Fruit fly (Drosophila melanogaster) whole organism, prepupa: ENCODE measurements around the gene CG42266.

Experiments
- CG6792 ChIP-seq: fragments of 200-800 bp; sonication (Bioruptor generic); optimal IDR thresholded peaks from 3 replicates; lab custom pipeline; 2016; ENCODE audit warnings: missing biosample characterization, missing genetic modification characterization
- Gug ChIP-seq: fragments of 200-800 bp; sonication (Bioruptor generic); IDR thresholded peaks from 2 replicates; pipeline ENCODE4 v1.3.6; 2022; ENCODE audit warnings: missing biosample characterization, missing genetic modification characterization
- Met ChIP-seq: fragments of 200-800 bp; sonication (Bioruptor generic); optimal IDR thresholded peaks from 3 replicates; lab custom pipeline; 2016; ENCODE audit warnings: missing biosample characterization, missing genetic modification characterization
- Sox102F ChIP-seq: fragments of 200-800 bp; sonication (Bioruptor generic); optimal IDR thresholded peaks from 2 replicates; lab custom pipeline; 2016; ENCODE audit warnings: missing biosample characterization, mild to moderate bottlenecking, missing genetic modification characterization
- pdm3 ChIP-seq: fragments of 200-800 bp; sonication (Bioruptor generic); optimal IDR thresholded peaks from 3 replicates; lab custom pipeline; 2016; ENCODE audit warnings: missing biosample characterization, missing genetic modification characterization
- ss ChIP-seq, 2 experiments: fragments of 200-800 bp; sonication (Bioruptor generic); optimal IDR thresholded peaks; 2 replicates in 1 of 2; 3 replicates in 1 of 2; lab custom pipeline; 2017 to 2018; ENCODE audit warnings: mild to moderate bottlenecking in 2 of 2, missing biosample characterization in 2 of 2, missing genetic modification characterization in 2 of 2, moderate library complexity in 1 of 2
- svp ChIP-seq: fragments of 200-800 bp; sonication (Bioruptor generic); peaks from one replicate; lab custom pipeline; 2016; ENCODE audit warnings: missing biosample characterization, missing genetic modification characterization

dm6 chr2L:16299466-16300311, 40.5 kb downstream of the CG42266 start, which contains the start of the genes heix and CG17328:
- TF ChIP-seq ss (GFP tag; optimal IDR thresholded peaks at IDR 0.05; lab: Kevin White, UChicago) (no peak), Gug (peak; percentile 51; the same call in 1 of the 2 replicates), Met (GFP tag; lab: Kevin White, UChicago) (peak; percentile 77), CG6792 (GFP tag; lab: Kevin White, UChicago) (peak; percentile 56), pdm3 (GFP tag; lab: Kevin White, UChicago) (no peak), Sox102F (GFP tag; lab: Kevin White, UChicago) (no peak), svp (GFP tag; lab: Kevin White, UChicago) (peak; percentile 92)
